Worm (Caenorhabditis elegans): ENCODE results near the gene sre-36.

Gene sre-36

DNA sequence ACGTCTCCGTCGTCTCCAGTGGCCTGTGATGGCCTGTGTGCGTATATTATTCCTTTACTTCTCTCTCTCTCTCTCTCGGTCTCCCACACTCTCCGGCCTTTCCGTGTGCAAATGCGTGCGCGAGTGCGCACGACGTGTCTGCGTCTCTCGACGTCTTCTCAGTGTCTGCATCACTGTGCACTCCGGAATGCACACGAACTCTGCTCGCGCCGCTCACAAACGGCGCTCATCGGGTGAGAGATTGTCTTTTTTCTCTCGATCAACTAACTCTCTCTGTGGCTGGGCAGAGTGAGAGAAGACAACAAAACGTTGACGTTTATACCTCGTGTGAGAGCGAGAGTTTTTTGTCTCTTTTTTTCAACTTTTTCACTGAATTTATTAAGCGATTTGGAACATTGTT is 43.5 kb upstream of the sre-36 start (continued):
- peak; percentile 42 for TF ChIP-seq K09A11.1 (tag; optimal IDR thresholded peaks at IDR 0.05; ENCODE audit: insufficient read depth)
- no peak for TF ChIP-seq fkh-6 (tag; optimal IDR thresholded peaks at IDR 0.05)
- peak; percentile 26 for TF ChIP-seq ets-4 (tag; optimal IDR thresholded peaks at IDR 0.05)
- no peak for TF ChIP-seq ceh-48 (tag; optimal IDR thresholded peaks at IDR 0.05)
- peak; percentile 68 for TF ChIP-seq pqm-1 (tag; optimal IDR thresholded peaks at IDR 0.05)
- TF ChIP-seq ceh-31 (tag; optimal IDR thresholded peaks at IDR 0.05): peak; percentile 91
- peak; percentile 60 for TF ChIP-seq C08G9.2 (tag; optimal IDR thresholded peaks at IDR 0.05)
- TF ChIP-seq unc-55 (GFP tag; optimal IDR thresholded peaks at IDR 0.05): peak; percentile 92
- peak; percentile 47 for TF ChIP-seq ceh-19 (GFP tag; optimal IDR thresholded peaks at IDR 0.05)
- no peak for TF ChIP-seq pag-3 (tag; optimal IDR thresholded peaks at IDR 0.05; ENCODE audit: borderline replicate concordance)
- TF ChIP-seq pat-9 (tag; optimal IDR thresholded peaks at IDR 0.05): no peak
- no peak for TF ChIP-seq gmeb-2 (tag; optimal IDR thresholded peaks at IDR 0.05)
- TF ChIP-seq che-1 (tag; optimal IDR thresholded peaks at IDR 0.05): no peak
- TF ChIP-seq ceh-30 (tag; optimal IDR thresholded peaks at IDR 0.05): peak; percentile 47
- TF ChIP-seq unc-42 (tag; optimal IDR thresholded peaks at IDR 0.05): peak; percentile 75

DNA sequence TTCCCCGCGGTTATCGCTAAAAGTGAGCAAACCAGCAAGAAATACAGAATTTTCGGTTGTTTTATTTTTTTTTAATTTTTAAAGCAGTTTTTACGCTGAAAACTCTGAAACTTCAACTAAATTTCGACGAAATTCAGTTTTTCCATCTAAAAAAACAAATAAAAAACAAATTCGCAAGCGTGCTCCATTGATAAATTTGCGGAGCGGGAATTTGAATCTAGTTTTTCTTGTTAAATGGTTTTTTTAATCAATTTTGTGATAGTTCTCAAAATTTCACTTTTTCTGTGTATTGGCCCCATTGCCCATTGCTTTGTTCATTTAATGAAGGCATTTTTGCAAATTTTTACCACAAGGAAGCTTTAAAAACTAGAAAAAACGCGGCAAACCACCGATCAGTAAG is 42.7 kb upstream of the sre-36 start:
- TF ChIP-seq nhr-232 (tag; optimal IDR thresholded peaks at IDR 0.05) (no peak), npax-4 (tag; optimal IDR thresholded peaks at IDR 0.05) (no peak), ama-1 (optimal IDR thresholded peaks at IDR 0.05) (no peak), lin-11 (tag; optimal IDR thresholded peaks at IDR 0.05) (no peak), Y22D7AL.16 (tag; optimal IDR thresholded peaks at IDR 0.05) (no peak), ceh-48 (tag; optimal IDR thresholded peaks at IDR 0.05) (no peak), hlh-6 (tag; optimal IDR thresholded peaks at IDR 0.05) (no peak), K09A11.1 (tag; optimal IDR thresholded peaks at IDR 0.05; ENCODE audit: insufficient read depth) (no peak), ceh-14 (tag; optimal IDR thresholded peaks at IDR 0.05) (no peak), K02D7.2 (tag; optimal IDR thresholded peaks at IDR 0.05) (no peak), sox-2 (GFP tag; IDR thresholded peaks at IDR 0.05) (no peak), rnt-1 (tag; optimal IDR thresholded peaks at IDR 0.05) (no peak), ceh-34 (tag; optimal IDR thresholded peaks at IDR 0.05) (no peak), pag-3 (tag; optimal IDR thresholded peaks at IDR 0.05; ENCODE audit: borderline replicate concordance) (no peak), sox-4 (tag; optimal IDR thresholded peaks at IDR 0.05) (no peak)

DNA sequence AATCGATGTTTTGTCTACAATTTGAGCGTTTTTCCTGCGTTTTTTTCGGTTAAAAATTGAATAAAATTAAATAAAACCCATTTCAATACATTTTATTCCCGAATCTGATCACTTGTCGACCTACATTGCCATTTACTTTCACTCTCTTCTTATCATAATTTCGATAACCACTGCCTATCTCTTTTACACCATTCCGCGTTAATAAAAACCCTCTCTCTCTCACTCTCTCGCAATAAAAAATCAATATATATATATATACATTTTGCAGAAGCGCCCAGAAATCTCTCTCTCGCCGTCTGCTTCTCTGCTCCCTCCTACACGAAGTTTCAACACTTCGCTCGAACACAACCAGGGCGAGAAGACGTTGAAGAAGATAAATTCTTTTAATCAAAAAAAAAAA is 42.2 kb upstream of the sre-36 start, which contains the start of gene pptr-1:
Gene pptr-1 (plus strand): TSS at position 269 of the 400 bp plus-strand sequence.
- TF ChIP-seq ceh-48 (tag; optimal IDR thresholded peaks at IDR 0.05) (peak; percentile 1), sox-2 (GFP tag; IDR thresholded peaks at IDR 0.05) (no peak), elt-2 (tag; optimal IDR thresholded peaks at IDR 0.05) (peak; percentile 65)

DNA sequence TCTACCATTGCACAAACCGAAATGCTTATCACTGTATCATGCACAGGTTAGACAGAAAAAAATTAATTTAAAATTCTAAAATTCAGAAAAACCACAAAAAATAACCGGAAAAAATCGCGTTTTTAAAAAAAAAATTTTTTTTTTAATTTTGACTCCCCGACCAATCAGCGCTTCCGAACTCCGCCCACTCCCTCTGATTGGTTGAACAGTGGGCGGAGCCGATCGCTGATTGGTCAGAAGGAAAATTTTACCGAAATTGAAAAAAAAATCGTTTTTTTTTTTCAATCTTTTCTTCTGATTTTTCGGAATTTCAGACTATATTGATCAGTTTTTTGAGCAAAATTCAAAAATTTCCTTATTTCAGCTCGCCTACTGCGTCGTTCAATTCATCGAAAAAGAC is 38.1 kb upstream of the sre-36 start:
- TF ChIP-seq K09A11.1 (tag; optimal IDR thresholded peaks at IDR 0.05; ENCODE audit: insufficient read depth) (no peak), nfya-1 (tag; optimal IDR thresholded peaks at IDR 0.05) (peak; percentile 99)

DNA sequence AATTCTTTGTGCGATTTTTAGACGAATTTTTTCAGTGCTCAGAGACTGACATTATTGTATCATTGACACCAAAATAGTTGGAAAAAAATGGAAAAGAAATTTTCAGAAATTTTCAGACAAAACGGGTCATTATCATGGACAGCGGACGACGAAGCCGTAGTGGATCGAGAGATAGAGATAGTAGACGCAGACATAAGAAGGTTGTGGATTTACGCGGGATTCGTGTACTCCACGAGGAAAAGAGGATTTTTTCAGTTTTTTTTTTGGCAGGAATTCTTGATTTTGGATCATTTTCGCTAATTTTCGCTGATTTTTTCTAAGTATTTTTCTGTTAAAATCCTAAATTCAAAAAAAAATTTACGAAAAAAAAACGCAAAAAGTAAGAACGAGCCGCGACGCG is 31.9 kb upstream of the sre-36 start, which contains the start of gene W08G11.3:
Gene W08G11.3 (plus strand): TSS at position 107 of the 400 bp plus-strand sequence.
- TF ChIP-seq K09A11.1 (tag; optimal IDR thresholded peaks at IDR 0.05; ENCODE audit: insufficient read depth): no peak
- peak; percentile 53 for TF ChIP-seq ama-1 (optimal IDR thresholded peaks at IDR 0.05)

DNA sequence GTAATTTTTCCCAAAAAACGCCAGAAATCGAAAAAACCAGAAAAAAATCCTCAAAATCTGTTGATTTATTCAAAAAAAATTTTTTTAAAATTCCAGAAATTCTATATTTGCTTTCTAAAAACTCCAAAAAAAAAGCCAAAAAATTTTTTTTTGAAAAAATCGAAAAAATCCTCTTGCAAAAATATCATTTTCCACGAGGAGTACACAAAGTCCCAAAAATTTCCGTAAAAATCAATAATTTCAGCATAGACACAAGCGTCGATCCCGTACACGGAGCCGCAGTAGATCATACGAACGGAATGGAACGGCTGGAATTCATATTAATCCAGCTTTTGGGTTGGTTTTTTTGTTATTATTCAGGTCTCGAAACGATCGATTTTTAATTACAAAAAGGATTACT is 31.3 kb upstream of the sre-36 start:
- TF ChIP-seq syd-9 (tag; optimal IDR thresholded peaks at IDR 0.05) (no peak), pha-4 (tag; optimal IDR thresholded peaks at IDR 0.05) (no peak)

DNA sequence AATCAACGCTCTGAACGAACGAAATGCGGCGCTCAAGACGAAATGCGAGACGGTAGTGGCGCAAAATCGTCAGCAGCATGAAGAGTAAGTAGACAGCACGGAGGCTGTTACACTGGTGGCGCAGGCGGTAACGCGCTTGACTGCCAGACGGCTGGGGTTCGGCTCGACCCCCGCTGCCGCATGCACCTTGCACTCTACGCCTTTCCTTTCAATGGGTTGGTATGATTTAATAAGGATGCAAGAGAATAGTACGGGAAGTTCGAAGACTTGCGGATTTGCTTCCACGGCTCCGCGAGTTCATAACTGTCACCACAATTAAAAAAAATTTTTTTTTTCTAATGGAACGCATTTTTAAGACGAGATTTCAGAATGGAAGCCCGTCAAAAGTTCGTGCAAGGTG is 29.4 kb upstream of the sre-36 start:
- TF ChIP-seq ceh-6 (GFP tag; optimal IDR thresholded peaks at IDR 0.05) (peak; percentile 71), lin-11 (tag; optimal IDR thresholded peaks at IDR 0.05) (peak; percentile 45), che-1 (tag; optimal IDR thresholded peaks at IDR 0.05) (peak; percentile 64), madf-2 (tag; optimal IDR thresholded peaks at IDR 0.05) (peak; percentile 54), C38D4.7 (GFP tag; optimal IDR thresholded peaks at IDR 0.05) (peak; percentile 34), nfya-1 (tag; optimal IDR thresholded peaks at IDR 0.05) (peak; percentile 25), zip-5 (tag; optimal IDR thresholded peaks at IDR 0.05) (peak; percentile 38), unc-55 (GFP tag; optimal IDR thresholded peaks at IDR 0.05) (no peak), hlh-15 (tag; optimal IDR thresholded peaks at IDR 0.05) (peak; percentile 34), lim-6 (tag; optimal IDR thresholded peaks at IDR 0.05) (no peak), pros-1 (tag; optimal IDR thresholded peaks at IDR 0.05) (peak; percentile 72), ceh-2 (tag; optimal IDR thresholded peaks at IDR 0.05) (peak; percentile 26), ceh-14 (tag; optimal IDR thresholded peaks at IDR 0.05) (peak; percentile 29), ceh-48 (tag; optimal IDR thresholded peaks at IDR 0.05) (no peak), elt-2 (tag; optimal IDR thresholded peaks at IDR 0.05) (peak; percentile 61), rnt-1 (tag; optimal IDR thresholded peaks at IDR 0.05) (peak; percentile 61), npax-4 (tag; optimal IDR thresholded peaks at IDR 0.05) (peak; percentile 38), ets-4 (tag; optimal IDR thresholded peaks at IDR 0.05) (no peak), ahr-1 (tag; optimal IDR thresholded peaks at IDR 0.05) (no peak)
